Fruit fly (Drosophila melanogaster) whole organism, embryonic: ENCODE data around the gene Rbp6.

Experiments used
- Bgb ChIP-seq: fragments of 200-800 bp; sonication (Bioruptor generic); IDR thresholded peaks from 2 replicates; pipeline ENCODE4 v1.3.6; 2022; ENCODE audit warnings: missing biosample characterization, missing genetic modification characterization; ENCODE audit not compliant: partially characterized antibody
- CG10543 ChIP-seq: fragments of 200-800 bp; sonication (Bioruptor generic); optimal IDR thresholded peaks from 3 replicates; lab custom pipeline; 2017; ENCODE audit warnings: missing biosample characterization, mild to moderate bottlenecking, missing genetic modification characterization, moderate library complexity
- CG12659 ChIP-seq: fragments of 200-800 bp; sonication (Bioruptor generic); optimal IDR thresholded peaks from 3 replicates; lab custom pipeline; 2017; ENCODE audit warnings: mild to moderate bottlenecking, missing biosample characterization, missing genetic modification reagents, missing genetic modification characterization
- CG12769 ChIP-seq: fragments of 200-800 bp; sonication (Bioruptor generic); optimal IDR thresholded peaks from 2 replicates; lab custom pipeline; 2019; ENCODE audit warnings: missing biosample characterization, mild to moderate bottlenecking, missing genetic modification characterization, moderate library complexity
- CG14710 ChIP-seq: fragments of 200-800 bp; sonication (Bioruptor generic); optimal IDR thresholded peaks from 3 replicates; lab custom pipeline; 2019; ENCODE audit warnings: missing biosample characterization, mild to moderate bottlenecking, missing genetic modification characterization, moderate library complexity
- CG15269 ChIP-seq: fragments of 200-800 bp; sonication (Bioruptor generic); optimal IDR thresholded peaks from 2 replicates; lab custom pipeline; 2018; ENCODE audit warnings: missing biosample characterization, mild to moderate bottlenecking, missing genetic modification characterization, moderate library complexity
- CG15514 ChIP-seq: fragments of 200-800 bp; sonication (Bioruptor generic); optimal IDR thresholded peaks from 3 replicates; lab custom pipeline; 2017; ENCODE audit warnings: missing biosample characterization, missing genetic modification characterization, mild to moderate bottlenecking, moderate library complexity, missing genetic modification reagents
- CG17829 ChIP-seq: fragments of 200-800 bp; optimal IDR thresholded peaks from 2 replicates; lab custom pipeline; 2019; ENCODE audit warnings: missing biosample characterization, mild to moderate bottlenecking, missing genetic modification characterization, moderate library complexity
- CG18011 ChIP-seq: fragments of 200-800 bp; sonication (Bioruptor generic); optimal IDR thresholded peaks from 2 replicates; lab custom pipeline; 2017; ENCODE audit warnings: missing biosample characterization, missing genetic modification characterization, mild to moderate bottlenecking, moderate library complexity, missing genotype
- CG2875 ChIP-seq: fragments of 200-800 bp; sonication (Bioruptor generic); optimal IDR thresholded peaks from 2 replicates; lab custom pipeline; 2017; ENCODE audit warnings: missing biosample characterization, mild to moderate bottlenecking, missing genetic modification characterization, missing genetic modification reagents
- CG32772 ChIP-seq: fragments of 200-800 bp; sonication (Bioruptor generic); IDR thresholded peaks from 2 replicates; pipeline ENCODE4 v1.3.6; 2022; ENCODE audit warnings: missing biosample characterization, missing genetic modification characterization
- CG33557 ChIP-seq: fragments of 200-800 bp; sonication (Bioruptor generic); optimal IDR thresholded peaks from 2 replicates; lab custom pipeline; 2019; ENCODE audit warnings: missing biosample characterization, mild to moderate bottlenecking, missing genetic modification characterization, moderate library complexity
- CG3995 ChIP-seq: fragments of 200-800 bp; sonication (Bioruptor generic); optimal IDR thresholded peaks from 3 replicates; lab custom pipeline; 2016; ENCODE audit warnings: missing biosample characterization, missing genetic modification characterization
- CG4707 ChIP-seq: fragments of 200-800 bp; sonication (Bioruptor generic); optimal IDR thresholded peaks from 2 replicates; lab custom pipeline; 2018; ENCODE audit warnings: missing biosample characterization, mild to moderate bottlenecking, missing genetic modification characterization, moderate library complexity
- CG6813 ChIP-seq: fragments of 200-800 bp; sonication (Bioruptor generic); optimal IDR thresholded peaks from 2 replicates; lab custom pipeline; 2017; ENCODE audit warnings: missing biosample characterization, missing genetic modification characterization, mild to moderate bottlenecking, moderate library complexity, missing genetic modification reagents
- CG7928 ChIP-seq: fragments of 200-800 bp; sonication (Bioruptor generic); optimal IDR thresholded peaks from 2 replicates; lab custom pipeline; 2017; ENCODE audit warnings: missing biosample characterization, mild to moderate bottlenecking, missing genetic modification characterization
- CG8290 ChIP-seq, 3 experiments: fragments of 200-800 bp; sonication (Bioruptor generic); optimal IDR thresholded peaks; 2 replicates each; lab custom pipeline; 2016 to 2019; ENCODE audit warnings: missing biosample characterization in 3 of 3, missing genetic modification characterization in 3 of 3, mild to moderate bottlenecking in 2 of 3, moderate library complexity in 1 of 3
- Deaf1 ChIP-seq: fragments of 200-800 bp; optimal IDR thresholded peaks from 3 replicates; lab custom pipeline; 2019; ENCODE audit warnings: missing biosample characterization, mild to moderate bottlenecking, missing genetic modification characterization, moderate library complexity
- Dll ChIP-seq: fragments of 200-800 bp; sonication (Bioruptor generic); IDR thresholded peaks from 4 replicates; pipeline ENCODE4 v1.3.6; 2022; ENCODE audit warnings: missing biosample characterization, missing genetic modification characterization; ENCODE audit not compliant: partially characterized antibody
- Dref ChIP-seq: fragments of 200-800 bp; sonication (Bioruptor generic); IDR thresholded peaks from 2 replicates; pipeline ENCODE4 v1.3.6; 2022; ENCODE audit warnings: missing biosample characterization, missing genetic modification characterization
- Eip74EF ChIP-seq, 2 experiments: fragments of 200-800 bp in 1 of 2; fragments of >200 bp in 1 of 2; sonication (Bioruptor generic) in 1 of 2; optimal IDR thresholded peaks; 2 replicates each; lab custom pipeline; 2017 to 2019; ENCODE audit warnings: missing biosample characterization in 2 of 2, missing genetic modification characterization in 2 of 2, mild to moderate bottlenecking in 1 of 2, moderate library complexity in 1 of 2
- Ets65A ChIP-seq: fragments of 200-800 bp; sonication (Bioruptor generic); peaks from one replicate; lab custom pipeline; 2016; ENCODE audit warnings: missing biosample characterization, missing genetic modification characterization
- HmgZ ChIP-seq: fragments of 200-800 bp; sonication (Bioruptor generic); optimal IDR thresholded peaks from 2 replicates; lab custom pipeline; 2018; ENCODE audit warnings: missing biosample characterization, mild to moderate bottlenecking, missing genetic modification characterization
- Max ChIP-seq: fragments of 200-800 bp; sonication (Bioruptor generic); optimal IDR thresholded peaks from 2 replicates; lab custom pipeline; 2016; ENCODE audit warnings: missing biosample characterization, mild to moderate bottlenecking, missing genetic modification characterization
- Tbp ChIP-seq: fragments of >200 bp; optimal IDR thresholded peaks from 2 replicates; lab custom pipeline; 2018; ENCODE audit warnings: missing biosample characterization, missing genetic modification characterization
- Trl ChIP-seq, 3 experiments: fragments of >200 bp in 2 of 3; fragments of 200-800 bp in 1 of 3; sonication (Bioruptor generic) in 1 of 3; optimal IDR thresholded peaks; 2 replicates in 1 of 3; 3 replicates in 2 of 3; lab custom pipeline; 2016 to 2017; ENCODE audit warnings: missing biosample characterization in 1 of 3, missing genetic modification characterization in 1 of 3
- Xrp1 ChIP-seq: fragments of 200-800 bp; sonication (Bioruptor generic); IDR thresholded peaks from 2 replicates; pipeline ENCODE4 v1.3.6; 2022; ENCODE audit warnings: missing biosample characterization, missing genetic modification characterization
- abd-A ChIP-seq: fragments of 200-800 bp; sonication (Bioruptor generic); optimal IDR thresholded peaks from 3 replicates; lab custom pipeline; 2019; ENCODE audit warnings: missing biosample characterization, mild to moderate bottlenecking, missing genetic modification characterization, moderate library complexity
- chinmo ChIP-seq: fragments of 200-800 bp; sonication (Bioruptor generic); IDR thresholded peaks from 4 replicates; pipeline ENCODE4 v1.3.6; 2022; ENCODE audit warnings: missing biosample characterization, missing genetic modification characterization; ENCODE audit not compliant: partially characterized antibody
- dmrt99B ChIP-seq: fragments of 200-800 bp; sonication (Bioruptor generic); optimal IDR thresholded peaks from 2 replicates; lab custom pipeline; 2018; ENCODE audit warnings: missing biosample characterization, mild to moderate bottlenecking, missing genetic modification characterization, moderate library complexity
- en ChIP-seq: fragments of 200-800 bp; sonication (Bioruptor generic); optimal IDR thresholded peaks from 2 replicates; lab custom pipeline; 2016; ENCODE audit warnings: missing biosample characterization, missing genetic modification characterization
- gsb-n ChIP-seq: fragments of 200-800 bp; sonication (Bioruptor generic); optimal IDR thresholded peaks from 3 replicates; lab custom pipeline; 2018; ENCODE audit warnings: missing biosample characterization, mild to moderate bottlenecking, missing genetic modification characterization
- hb ChIP-seq: fragments of 200-800 bp; sonication (Bioruptor generic); IDR thresholded peaks from 3 replicates; pipeline ENCODE4 v1.3.6; 2022; ENCODE audit warnings: missing biosample characterization, missing genetic modification characterization; ENCODE audit not compliant: partially characterized antibody
- her ChIP-seq: fragments of 200-800 bp; sonication (Bioruptor generic); optimal IDR thresholded peaks from 2 replicates; lab custom pipeline; 2016; ENCODE audit warnings: missing biosample characterization, missing genetic modification characterization
- inv ChIP-seq: fragments of 200-800 bp; sonication (Bioruptor generic); IDR thresholded peaks from 2 replicates; pipeline ENCODE4 v1.3.6; 2022; ENCODE audit warnings: missing biosample characterization, missing genetic modification characterization; ENCODE audit not compliant: partially characterized antibody
- mld ChIP-seq: fragments of 200-800 bp; sonication (Bioruptor generic); IDR thresholded peaks from 3 replicates; pipeline ENCODE4 v1.3.6; 2022; ENCODE audit warnings: missing biosample characterization, missing genetic modification characterization; ENCODE audit not compliant: partially characterized antibody
- onecut ChIP-seq: fragments of 200-800 bp; sonication (Bioruptor generic); IDR thresholded peaks from 2 replicates; pipeline ENCODE4 v1.3.6; 2022; ENCODE audit warnings: missing biosample characterization, missing genetic modification characterization
- prd ChIP-seq, 3 experiments: fragments of >200 bp in 2 of 3; fragments of 200-800 bp in 1 of 3; sonication (Bioruptor generic) in 1 of 3; optimal IDR thresholded peaks in 2 of 3; IDR thresholded peaks in 1 of 3; 2 replicates in 2 of 3; 3 replicates in 1 of 3; pipeline versions ENCODE4 v1.3.6 to Lab custom; 2017 to 2022; ENCODE audit warnings: missing biosample characterization in 1 of 3, missing genetic modification characterization in 1 of 3
- repo ChIP-seq: fragments of 200-800 bp; sonication (Bioruptor generic); optimal IDR thresholded peaks from 2 replicates; lab custom pipeline; 2016; ENCODE audit warnings: missing biosample characterization, missing genetic modification characterization
- schlank ChIP-seq: fragments of 200-800 bp; sonication (Bioruptor generic); optimal IDR thresholded peaks from 2 replicates; lab custom pipeline; 2018; ENCODE audit warnings: missing biosample characterization, mild to moderate bottlenecking, missing genetic modification characterization
- sens ChIP-seq: fragments of 200-800 bp; sonication (Bioruptor generic); peaks from one replicate; lab custom pipeline; 2016; ENCODE audit warnings: missing biosample characterization, missing genetic modification characterization
- sim ChIP-seq: fragments of 200-800 bp; sonication (Bioruptor generic); IDR thresholded peaks from 2 replicates; pipeline ENCODE4 v1.3.6; 2022; ENCODE audit warnings: missing biosample characterization, missing genetic modification characterization
- so ChIP-seq: fragments of 200-800 bp; sonication (Bioruptor generic); IDR thresholded peaks from 3 replicates; pipeline ENCODE4 v1.3.6; 2022; ENCODE audit warnings: missing biosample characterization, missing genetic modification characterization
- tna ChIP-seq: fragments of 200-800 bp; sonication (Bioruptor generic); IDR thresholded peaks from 2 replicates; pipeline ENCODE4 v1.3.6; 2022; ENCODE audit warnings: missing biosample characterization, missing genetic modification characterization; ENCODE audit not compliant: partially characterized antibody

Gene Rbp6

dm6 chr3L:17055467-17055877 is 182.5 kb downstream of the Rbp6 start, which contains the start of gene CG7724 (continued):
- TF ChIP-seq HmgZ (tag; lab: Kevin White, UChicago) (peak; percentile 35), Max (no peak), Deaf1 (tag; lab: Kevin White, UChicago) (peak; percentile 61), inv (GFP tag; lab: Robert Waterston, UW) (peak; percentile 43), Ets65A (peak; percentile 79), hb (GFP tag; lab: Robert Waterston, UW) (peak; percentile 81), dmrt99B (tag; lab: Kevin White, UChicago) (peak; percentile 4), Dll (peak; percentile 83), mld (peak; percentile 85), CG15269 (tag; lab: Kevin White, UChicago) (peak; percentile 78), Xrp1 (0 out of 2 replicates have a peak, but pooled peaks have one; percentile 6), her (GFP tag; lab: Kevin White, UChicago) (peak; percentile 26), Eip74EF (GFP tag; optimal IDR thresholded peaks at IDR 0.05; lab: Kevin White, UChicago) (peak in 1 of 2 experiments; percentile 45), CG8290 (GFP tag; optimal IDR thresholded peaks at IDR 0.05; lab: Kevin White, UChicago) (no peak), CG8290 (tag; optimal IDR thresholded peaks at IDR 0.05; lab: Kevin White, UChicago) (peak in 1 of 2 experiments; percentile 27), CG3995 (GFP tag; lab: Kevin White, UChicago) (no peak), CG18011 (GFP tag; lab: Kevin White, UChicago) (peak; percentile 5), schlank (tag; lab: Kevin White, UChicago) (no peak), Bgb (GFP tag; lab: Robert Waterston, UW) (peak; percentile 88)

dm6 chr3L:17053932-17054331 is 184.1 kb downstream of the Rbp6 start:
- TF ChIP-seq so (GFP tag; lab: Robert Waterston, UW), result 0 out of 3 replicates have a peak, but pooled peaks have one; percentile 16
- no peak for TF ChIP-seq CG17829 (tag; lab: Kevin White, UChicago)
- no peak for TF ChIP-seq CG32772 (GFP tag; lab: Robert Waterston, UW)
- peak; percentile 12 for TF ChIP-seq sens
- peak; percentile 67 for TF ChIP-seq CG12769 (tag; lab: Kevin White, UChicago)
- no peak for TF ChIP-seq CG12659 (GFP tag; lab: Kevin White, UChicago)
- TF ChIP-seq chinmo (GFP tag; lab: Robert Waterston, UW), result 0 out of 4 replicates have a peak, but pooled peaks have one; percentile 23
- TF ChIP-seq Dref (GFP tag; lab: Robert Waterston, UW), result 0 out of 2 replicates have a peak, but pooled peaks have one; percentile 24

dm6 chr3L:17052388-17052905 is 185.6 kb downstream of the Rbp6 start:
- TF ChIP-seq tna (GFP tag; lab: Robert Waterston, UW) (no peak), onecut (GFP tag; lab: Robert Waterston, UW) (peak; percentile 14; the same call in 1 of the 2 replicates), CG12659 (GFP tag; lab: Kevin White, UChicago) (no peak), sens (peak; percentile 76), CG4707 (GFP tag; lab: Kevin White, UChicago) (no peak), CG15514 (GFP tag; lab: Kevin White, UChicago) (no peak), CG10543 (GFP tag; lab: Kevin White, UChicago) (no peak), sim (0 out of 2 replicates have a peak, but pooled peaks have one; percentile 7), CG2875 (GFP tag; lab: Kevin White, UChicago) (no peak), prd (optimal IDR thresholded peaks at IDR 0.05; lab: Kevin White, UChicago) (no peak), prd (GFP tag; IDR thresholded peaks at IDR 0.05; lab: Robert Waterston, UW) (no peak), Max (peak; percentile 5), repo (GFP tag; lab: Kevin White, UChicago) (no peak), Trl (optimal IDR thresholded peaks at IDR 0.05; lab: Kevin White, UChicago) (no peak), Trl (GFP tag; optimal IDR thresholded peaks at IDR 0.05; lab: Kevin White, UChicago) (no peak), CG7928 (GFP tag; lab: Kevin White, UChicago) (no peak), en (GFP tag; lab: Kevin White, UChicago) (no peak), Tbp (GFP tag; lab: Kevin White, UChicago) (no peak), gsb-n (no peak), CG33557 (GFP tag; lab: Kevin White, UChicago) (peak; percentile 30), CG14710 (tag; lab: Kevin White, UChicago) (peak; percentile 6), CG6813 (GFP tag; lab: Kevin White, UChicago) (peak; percentile 20), abd-A (no peak)
